Worm (Caenorhabditis elegans) whole organism, mixed stage, embryonic: ENCODE measurements around the gene F56D6.6.
"Not testable (repeated sequence)": the region's sequence is repeated elsewhere in the genome, so short reads cannot be mapped to it uniquely, and the experiment has no call there.

Source experiments
- M03D4.4 ChIP-seq: sonication (generic microtip); optimal IDR thresholded peaks from 2 replicates; lab custom pipeline; 2017; ENCODE audit warnings: mild to moderate bottlenecking, missing genetic modification characterization, missing compliant biosample characterization
- blmp-1 ChIP-seq: fragments of 150-350 bp; optimal IDR thresholded peaks from 2 replicates; lab custom pipeline; 2014; ENCODE audit warnings: missing biosample characterization, missing genetic modification characterization
- ceh-39 ChIP-seq: fragments of 150-350 bp; optimal IDR thresholded peaks from 2 replicates; lab custom pipeline; 2014; ENCODE audit warnings: missing biosample characterization, missing genetic modification characterization
- ceh-43 ChIP-seq: fragments of 200-800 bp; sonication (Bioruptor generic); optimal IDR thresholded peaks from 2 replicates; lab custom pipeline; 2018; ENCODE audit warnings: mild to moderate bottlenecking, missing genetic modification characterization, moderate library complexity, missing compliant biosample characterization
- ceh-83 ChIP-seq: fragments of 200-800 bp; sonication (Bioruptor generic); optimal IDR thresholded peaks from 2 replicates; lab custom pipeline; 2018; ENCODE audit warnings: mild to moderate bottlenecking, missing genetic modification characterization, missing compliant biosample characterization
- ces-1 ChIP-seq: fragments of 150-350 bp; optimal IDR thresholded peaks from 2 replicates; lab custom pipeline; 2014; ENCODE audit warnings: missing biosample characterization, missing genetic modification reagents, missing genetic modification characterization
- cnd-1 ChIP-seq: fragments of 200-800 bp; sonication (Bioruptor generic); optimal IDR thresholded peaks from 2 replicates; lab custom pipeline; 2018; ENCODE audit warnings: mild to moderate bottlenecking, missing genetic modification characterization, missing compliant biosample characterization
- drap-1 ChIP-seq: fragments of 200-800 bp; sonication (Bioruptor generic); optimal IDR thresholded peaks from 3 replicates; lab custom pipeline; 2018; ENCODE audit warnings: mild to moderate bottlenecking, missing genetic modification characterization, missing compliant biosample characterization
- elt-1 ChIP-seq: sonication (generic microtip); optimal IDR thresholded peaks from 2 replicates; lab custom pipeline; 2017; ENCODE audit warnings: missing genetic modification characterization, mild to moderate bottlenecking, missing compliant biosample characterization, antibody characterized with exemption, moderate library complexity, borderline replicate concordance; ENCODE audit not compliant: insufficient read depth
- elt-3 ChIP-seq: fragments of 150-350 bp; optimal IDR thresholded peaks from 2 replicates; lab custom pipeline; 2014; ENCODE audit warnings: missing biosample characterization, missing genetic modification characterization
- flh-1 ChIP-seq: fragments of 200-800 bp; sonication (Bioruptor generic); optimal IDR thresholded peaks from 2 replicates; lab custom pipeline; 2018; ENCODE audit warnings: mild to moderate bottlenecking, missing genetic modification characterization, moderate library complexity, missing compliant biosample characterization
- ham-2 ChIP-seq: fragments of 200-800 bp; sonication (Bioruptor generic); optimal IDR thresholded peaks from 2 replicates; lab custom pipeline; 2018; ENCODE audit warnings: mild to moderate bottlenecking, missing genetic modification characterization, missing compliant biosample characterization
- hlh-1 ChIP-seq: fragments of 150-350 bp; optimal IDR thresholded peaks from 2 replicates; lab custom pipeline; 2014; ENCODE audit warnings: missing biosample characterization, missing genetic modification reagents, missing genetic modification characterization
- lin-13 ChIP-seq: fragments of 150-350 bp; optimal IDR thresholded peaks from 2 replicates; lab custom pipeline; 2014; ENCODE audit warnings: missing biosample characterization, missing genetic modification characterization
- lin-32 ChIP-seq: fragments of 200-800 bp; sonication (Bioruptor generic); optimal IDR thresholded peaks from 2 replicates; lab custom pipeline; 2018; ENCODE audit warnings: mild to moderate bottlenecking, missing genetic modification characterization, missing compliant biosample characterization
- mab-5 ChIP-seq: fragments of 150-350 bp; optimal IDR thresholded peaks from 2 replicates; lab custom pipeline; 2014; ENCODE audit warnings: missing biosample characterization, missing genetic modification characterization
- mep-1 ChIP-seq: fragments of 150-350 bp; optimal IDR thresholded peaks from 2 replicates; lab custom pipeline; 2017; ENCODE audit warnings: missing biosample characterization, missing genetic modification reagents, missing genetic modification characterization, inconsistent platforms
- mls-2 ChIP-seq: sonication (generic microtip); optimal IDR thresholded peaks from 2 replicates; lab custom pipeline; 2016; ENCODE audit warnings: mild to moderate bottlenecking, missing genetic modification characterization, moderate library complexity, missing compliant biosample characterization
- nhr-12 ChIP-seq: fragments of 150-350 bp; optimal IDR thresholded peaks from 2 replicates; lab custom pipeline; 2014; ENCODE audit warnings: missing biosample characterization, missing genetic modification characterization
- nhr-2 ChIP-seq: fragments of 150-350 bp; optimal IDR thresholded peaks from 2 replicates; lab custom pipeline; 2014; ENCODE audit warnings: missing biosample characterization, missing genetic modification characterization
- nhr-237 ChIP-seq: fragments of 150-350 bp; optimal IDR thresholded peaks from 2 replicates; lab custom pipeline; 2014; ENCODE audit warnings: missing biosample characterization, missing genetic modification characterization
- nhr-28 ChIP-seq: fragments of 150-350 bp; optimal IDR thresholded peaks from 2 replicates; lab custom pipeline; 2014; ENCODE audit warnings: missing biosample characterization, missing genetic modification characterization
- nhr-76 ChIP-seq: sonication (generic microtip); optimal IDR thresholded peaks from 2 replicates; lab custom pipeline; 2017; ENCODE audit warnings: missing biosample characterization, missing genetic modification characterization
- sem-2 ChIP-seq: fragments of 200-800 bp; sonication (Bioruptor generic); optimal IDR thresholded peaks from 2 replicates; lab custom pipeline; 2018; ENCODE audit warnings: mild to moderate bottlenecking, missing genetic modification characterization, missing compliant biosample characterization
- snpc-4 ChIP-seq: fragments of 150-350 bp; optimal IDR thresholded peaks from 2 replicates; lab custom pipeline; 2014; ENCODE audit warnings: missing biosample characterization, missing genetic modification characterization
- sptf-1 ChIP-seq: sonication (generic microtip); optimal IDR thresholded peaks from 2 replicates; lab custom pipeline; 2017; ENCODE audit warnings: mild to moderate bottlenecking, missing genetic modification characterization, moderate library complexity, missing compliant biosample characterization
- tbx-8 ChIP-seq: fragments of 200-800 bp; sonication (Bioruptor generic); optimal IDR thresholded peaks from 2 replicates; lab custom pipeline; 2018; ENCODE audit warnings: mild to moderate bottlenecking, missing genetic modification characterization, moderate library complexity, missing compliant biosample characterization
- unc-120 ChIP-seq: sonication (generic microtip); optimal IDR thresholded peaks from 2 replicates; lab custom pipeline; 2017; ENCODE audit warnings: missing genetic modification characterization, missing compliant biosample characterization; ENCODE audit not compliant: poor library complexity, severe bottlenecking
- unc-39 ChIP-seq: fragments of 150-350 bp; optimal IDR thresholded peaks from 2 replicates; lab custom pipeline; 2014; ENCODE audit warnings: missing biosample characterization, missing genetic modification characterization
- zip-8 ChIP-seq: fragments of 150-350 bp; optimal IDR thresholded peaks from 2 replicates; lab custom pipeline; 2014; ENCODE audit warnings: missing biosample characterization, missing genetic modification characterization
- ztf-11 ChIP-seq: fragments of 150-350 bp; optimal IDR thresholded peaks from 2 replicates; lab custom pipeline; 2014; ENCODE audit warnings: missing biosample characterization, missing genetic modification characterization

The F56D6.6 gene

ce11 chrIV:3926117-3926516, 23.1 kb downstream of the F56D6.6 start, which contains the start of gene clec-68:
TSS of gene clec-68 (plus strand) at chrIV:3926417.
- no peak for TF ChIP-seq mep-1 (tag; lab: Kevin White, UChicago)
- no peak for TF ChIP-seq nhr-237 (tag; lab: Kevin White, UChicago)

ce11 chrIV:3932408-3932807, 29.4 kb downstream of the F56D6.6 start, which contains the start of gene clec-70:
TSS of gene clec-70 (plus strand) at chrIV:3932708.
- not testable (repeated sequence) for TF ChIP-seq ces-1 (GFP tag; lab: Kevin White, UChicago); ztf-11 (tag; lab: Kevin White, UChicago); mab-5 (tag; lab: Kevin White, UChicago)

ce11 chrIV:3937097-3937496, 34.0 kb downstream of the F56D6.6 start, which contains the start of gene clec-71:
TSS of gene clec-71 (plus strand) at chrIV:3937458.
- TF ChIP-seq tbx-8 = no peak
- TF ChIP-seq cnd-1 (tag; lab: Kevin White, UChicago) = no peak
- TF ChIP-seq drap-1 (GFP tag; lab: Kevin White, UChicago) = no peak
- TF ChIP-seq nhr-12 (tag; lab: Kevin White, UChicago) = no peak
- no peak for TF ChIP-seq snpc-4 (tag; lab: Kevin White, UChicago)
- no peak for TF ChIP-seq flh-1 (GFP tag; lab: Kevin White, UChicago)
- no peak for TF ChIP-seq ceh-39 (tag; lab: Kevin White, UChicago)
- no peak for TF ChIP-seq blmp-1 (tag; lab: Kevin White, UChicago)
- TF ChIP-seq mls-2 (tag; lab: Kevin White, UChicago) = no peak
- TF ChIP-seq ceh-43 (GFP tag; lab: Kevin White, UChicago) = no peak
- TF ChIP-seq mep-1 (tag; lab: Kevin White, UChicago) = no peak
- TF ChIP-seq nhr-237 (tag; lab: Kevin White, UChicago) = no peak
- no peak for TF ChIP-seq nhr-76 (tag; lab: Kevin White, UChicago)
- no peak for TF ChIP-seq mab-5 (tag; lab: Kevin White, UChicago)
- no peak for TF ChIP-seq zip-8 (tag; lab: Kevin White, UChicago)
- no peak for TF ChIP-seq ham-2 (GFP tag; lab: Kevin White, UChicago)
- TF ChIP-seq elt-1 = no peak
- no peak for TF ChIP-seq sem-2 (GFP tag; lab: Kevin White, UChicago)
- TF ChIP-seq lin-32 (GFP tag; lab: Kevin White, UChicago) = no peak

ce11 chrIV:3941658-3942328, 38.7 kb downstream of the F56D6.6 start, which contains the start of gene clec-174:
TSS of gene clec-174 (minus strand) at chrIV:3941708.
- TF ChIP-seq nhr-237 (tag; lab: Kevin White, UChicago) (no peak), unc-120 (no peak), ceh-83 (no peak), mls-2 (tag; lab: Kevin White, UChicago) (no peak), elt-1 (no peak), sptf-1 (tag; lab: Kevin White, UChicago) (no peak), ceh-39 (tag; lab: Kevin White, UChicago) (no peak), mep-1 (tag; lab: Kevin White, UChicago) (no peak), blmp-1 (tag; lab: Kevin White, UChicago) (no peak), hlh-1 (tag; lab: Kevin White, UChicago) (no peak), nhr-28 (no peak), nhr-2 (tag; lab: Kevin White, UChicago) (no peak), unc-39 (no peak), drap-1 (GFP tag; lab: Kevin White, UChicago) (no peak), flh-1 (GFP tag; lab: Kevin White, UChicago) (no peak)
- TF ChIP-seq, all 35 proteins: peak for 0

- TF ChIP-seq unc-120 (no peak), M03D4.4 (tag; lab: Kevin White, UChicago) (no peak), cnd-1 (tag; lab: Kevin White, UChicago) (no peak), ham-2 (GFP tag; lab: Kevin White, UChicago) (no peak), elt-3 (tag; lab: Kevin White, UChicago) (no peak), tbx-8 (no peak), lin-13 (no peak)
Measured at ce11 chrIV:3943003-3943402, 39.9 kb downstream of the F56D6.6 start, which contains the start of gene Y46C8AL.11. TSS of gene Y46C8AL.11 (plus strand) at chrIV:3943303.
